Fruit fly (Drosophila melanogaster): Measurements from ENCODE around the gene CG4291.

DNA sequence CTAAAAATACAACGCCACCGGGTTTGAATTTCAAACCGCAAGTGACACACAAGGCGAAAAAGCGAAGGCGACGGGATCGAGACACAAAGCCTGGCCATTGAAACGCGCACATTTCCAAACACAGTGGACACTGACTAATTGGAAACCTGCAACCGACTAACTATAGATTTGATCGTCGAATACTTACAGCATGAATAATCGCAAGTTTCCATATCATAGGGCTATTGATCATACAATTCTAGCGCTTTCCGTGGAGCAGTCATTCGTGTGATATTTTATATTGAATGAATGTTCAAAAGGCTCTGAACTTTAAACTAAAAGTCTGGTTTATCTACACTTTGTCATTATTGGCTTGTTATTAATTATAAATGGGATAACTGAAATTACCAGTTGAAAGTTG is 9.2 kb downstream of the CG4291 start:
- TF ChIP-seq CG6792 (GFP tag; optimal IDR thresholded peaks at IDR 0.05) (peak; percentile 18), Eip75B (GFP tag; optimal IDR thresholded peaks at IDR 0.05) (peak; percentile 30), Hr4 (GFP tag; optimal IDR thresholded peaks at IDR 0.05) (peak; percentile 39)

Measured in whole organism, prepupa.